Fruit fly (Drosophila melanogaster): Measurements from ENCODE around the gene CG14718.

DNA sequence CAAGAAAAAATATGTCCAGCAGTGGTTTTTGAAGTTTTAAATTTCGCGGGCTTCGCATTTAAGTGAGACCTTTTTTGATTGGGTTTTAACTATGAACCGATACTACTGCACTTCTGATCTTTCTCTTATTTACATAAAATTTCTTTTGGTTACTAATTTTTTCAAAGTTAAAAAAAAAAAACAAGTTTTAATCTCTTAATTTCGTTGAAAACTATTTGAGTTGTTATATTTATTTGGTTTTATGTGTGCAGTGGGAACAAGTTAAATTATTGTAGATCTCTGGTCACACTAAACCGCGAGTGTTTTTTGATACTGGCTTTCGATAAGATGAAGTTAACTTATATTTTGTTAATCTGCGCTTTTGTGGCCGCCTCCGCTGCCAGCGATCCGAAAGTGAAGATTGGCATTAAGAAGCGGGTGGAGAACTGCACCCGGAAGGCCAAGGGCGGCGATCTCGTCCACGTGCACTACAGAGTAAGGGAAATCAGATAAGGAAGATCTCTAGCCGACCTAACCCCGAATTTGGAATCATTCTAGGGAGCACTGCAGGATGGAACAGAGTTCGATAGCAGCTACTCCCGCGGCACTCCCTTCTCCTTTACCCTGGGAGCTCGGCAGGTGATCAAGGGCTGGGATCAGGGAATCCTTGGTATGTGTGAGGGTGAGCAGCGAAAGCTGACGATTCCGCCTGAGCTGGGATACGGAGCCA lies 26.3 kb upstream of the CG14718 start, which contains the start of gene CG14715:
- TF ChIP-seq CG8478 (optimal IDR thresholded peaks at IDR 0.05) (no peak), CTCF (optimal IDR thresholded peaks at IDR 0.05) (no peak)

Measured in S2 (cell line).